Fruit fly (Drosophila melanogaster): Measurements from ENCODE around the gene CG13998.

Gene CG13998

dm6 chr2L:5945651-5946547 is 10.7 kb downstream of the CG13998 start (continued):
- TF ChIP-seq emc (GFP tag; optimal IDR thresholded peaks at IDR 0.05) (peak; percentile 20), CG33557 (GFP tag; optimal IDR thresholded peaks at IDR 0.05) (no peak), Dip3 (GFP tag; optimal IDR thresholded peaks at IDR 0.05) (no peak), dysf (GFP tag; IDR thresholded peaks at IDR 0.05) (0 out of 3 replicates have a peak, but pooled peaks have one; percentile 54), CG12769 (tag; optimal IDR thresholded peaks at IDR 0.05) (peak; percentile 81), NC2α (GFP tag; optimal IDR thresholded peaks at IDR 0.05) (no peak), pan (optimal IDR thresholded peaks at IDR 0.05) (no peak), pan (GFP tag; optimal IDR thresholded peaks at IDR 0.05 in 1 of 2, IDR thresholded peaks at IDR 0.05 in 1 of 2) (no peak), Dref (GFP tag; IDR thresholded peaks at IDR 0.05) (no peak)

- TF ChIP-seq shn (GFP tag; optimal IDR thresholded peaks at IDR 0.05) (peak; percentile 13), Chrac-16 (GFP tag; optimal IDR thresholded peaks at IDR 0.05) (no peak), CG1792 (GFP tag; optimal IDR thresholded peaks at IDR 0.05) (peak; percentile 9), Vsx1 (GFP tag; optimal IDR thresholded peaks at IDR 0.05) (peak; percentile 95), exex (tag; optimal IDR thresholded peaks at IDR 0.05) (peak; percentile 96), CG10147 (GFP tag; optimal IDR thresholded peaks at IDR 0.05) (no peak), Pdp1 (GFP tag; optimal IDR thresholded peaks at IDR 0.05) (peak in 1 of 2 experiments; percentile 98), MBD-R2 (GFP tag; IDR thresholded peaks at IDR 0.05) (peak; percentile 27; the same call in 1 of the 2 replicates), da (GFP tag; optimal IDR thresholded peaks at IDR 0.05) (no peak), bigmax (GFP tag; optimal IDR thresholded peaks at IDR 0.05) (no peak), CG8924 (tag; optimal IDR thresholded peaks at IDR 0.05) (no peak), chn (GFP tag; optimal IDR thresholded peaks at IDR 0.05) (peak; percentile 47), Hmr (GFP tag; optimal IDR thresholded peaks at IDR 0.05) (no peak), CG8765 (GFP tag; IDR thresholded peaks at IDR 0.05) (no peak), yki (optimal IDR thresholded peaks at IDR 0.05) (peak; percentile 67), Kr (GFP tag; optimal IDR thresholded peaks at IDR 0.05) (peak; percentile 7), CG17359 (tag; optimal IDR thresholded peaks at IDR 0.05) (no peak), peb (GFP tag; IDR thresholded peaks at IDR 0.05) (no peak), cwo (GFP tag; optimal IDR thresholded peaks at IDR 0.05) (peak; percentile 95), CG7987 (GFP tag; optimal IDR thresholded peaks at IDR 0.05) (peak; percentile 73), ranshi (GFP tag; IDR thresholded peaks at IDR 0.05) (peak; percentile 25; the same call in 1 of the 2 replicates), CG10543 (GFP tag; optimal IDR thresholded peaks at IDR 0.05) (peak; percentile 38), Drgx (GFP tag; IDR thresholded peaks at IDR 0.05) (no peak), CG15479 (GFP tag; optimal IDR thresholded peaks at IDR 0.05) (peak; percentile 14), cad (GFP tag; optimal IDR thresholded peaks at IDR 0.05) (peak; percentile 32), lola (GFP tag; optimal IDR thresholded peaks at IDR 0.05) (peak in 1 of 3 experiments; percentile 3), crol (GFP tag; IDR thresholded peaks at IDR 0.05) (peak; percentile 56; the same call in 1 of the 2 replicates), tio (GFP tag; optimal IDR thresholded peaks at IDR 0.05) (no peak), CG6689 (GFP tag; IDR thresholded peaks at IDR 0.05) (no peak), rib (GFP tag; IDR thresholded peaks at IDR 0.05) (peak; percentile 35; the same call in 1 of the 2 replicates), bowl (GFP tag; IDR thresholded peaks at IDR 0.05) (peak; percentile 43; the same call in 1 of the 2 replicates), fru (optimal IDR thresholded peaks at IDR 0.05) (no peak), Doc3 (GFP tag; IDR thresholded peaks at IDR 0.05; ENCODE audit: partially characterized antibody) (no peak), Xrp1 (GFP tag; IDR thresholded peaks at IDR 0.05) (no peak), H2.0 (GFP tag; IDR thresholded peaks at IDR 0.05) (peak; percentile 45), CG17186 (GFP tag; optimal IDR thresholded peaks at IDR 0.05) (no peak), CG6854 (GFP tag; optimal IDR thresholded peaks at IDR 0.05) (no peak)
Measured at dm6 chr2L:5944305-5945282, 12.0 kb downstream of the CG13998 start.

Data from whole organism, embryonic.